Fruit fly (Drosophila melanogaster): ENCODE data around the gene gl.

Gene gl

DNA sequence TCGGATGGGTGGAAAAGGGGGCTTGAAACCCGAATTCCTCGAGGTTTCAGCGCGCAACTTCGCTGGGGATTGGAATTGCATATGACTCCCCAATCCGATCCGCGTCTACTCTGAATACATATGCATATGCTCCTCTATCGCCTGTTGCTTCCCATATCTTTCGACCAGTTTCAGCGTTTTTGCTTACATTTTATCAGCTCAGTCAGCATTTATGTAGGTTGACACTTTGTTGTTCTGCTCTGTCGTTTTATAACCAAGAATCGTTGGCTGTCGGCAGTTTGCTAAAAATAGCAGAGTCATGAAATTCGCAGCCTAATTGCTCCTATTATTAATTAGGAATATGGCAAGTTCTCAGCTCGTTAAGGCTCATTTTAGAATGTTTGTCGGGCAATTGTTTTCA is 23.2 kb upstream of the gl start:
- TF ChIP-seq Sin3A (optimal IDR thresholded peaks at IDR 0.05) (no peak), ttk (optimal IDR thresholded peaks at IDR 0.05) (no peak), h (optimal IDR thresholded peaks at IDR 0.05) (no peak), Myc (optimal IDR thresholded peaks at IDR 0.05) (no peak), psq (optimal IDR thresholded peaks at IDR 0.05) (no peak), insv (optimal IDR thresholded peaks at IDR 0.05) (no peak)

DNA sequence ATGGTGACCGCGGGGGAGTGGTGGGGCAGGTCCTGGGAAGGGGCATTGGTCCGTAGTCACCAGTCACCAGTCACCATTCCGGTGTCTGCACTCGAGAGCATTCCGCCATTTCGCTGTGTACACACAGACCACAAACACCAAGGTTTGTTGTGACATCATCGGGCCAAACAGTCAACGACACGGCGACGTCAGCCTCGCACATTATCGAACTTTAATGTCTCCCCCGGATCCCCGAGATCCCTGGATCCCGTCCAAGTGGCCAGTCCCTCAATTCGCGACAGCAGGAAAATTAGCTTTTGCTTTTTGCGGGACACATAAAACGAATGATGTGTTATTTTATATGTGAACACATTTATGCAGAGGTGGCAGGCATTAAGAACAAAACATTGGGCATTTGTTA is 22.3 kb upstream of the gl start:
- TF ChIP-seq insv (optimal IDR thresholded peaks at IDR 0.05), result no peak
- no peak for TF ChIP-seq Sin3A (optimal IDR thresholded peaks at IDR 0.05)
- TF ChIP-seq h (optimal IDR thresholded peaks at IDR 0.05), result no peak
- no peak for TF ChIP-seq Myc (optimal IDR thresholded peaks at IDR 0.05)
- no peak for TF ChIP-seq psq (optimal IDR thresholded peaks at IDR 0.05)
- no peak for TF ChIP-seq ttk (optimal IDR thresholded peaks at IDR 0.05)

DNA sequence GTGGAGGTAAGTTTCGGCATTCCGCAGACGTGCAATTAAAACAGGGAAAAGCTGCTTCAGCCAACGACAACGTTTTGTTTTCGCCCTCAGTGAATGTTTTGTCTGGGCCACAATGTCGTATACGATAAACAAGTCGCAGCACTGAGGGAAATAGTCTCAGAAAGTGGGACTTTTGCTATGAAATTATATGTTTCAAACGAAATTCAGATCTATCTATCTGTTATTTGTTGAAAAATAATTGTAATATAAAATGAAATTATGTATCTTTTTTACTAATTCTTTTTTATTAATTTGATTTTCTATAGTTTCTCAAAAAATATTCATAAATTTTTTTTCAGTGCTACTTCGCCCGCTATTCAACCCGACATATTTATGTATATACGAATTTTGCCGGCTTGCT is 20.9 kb upstream of the gl start:
- TF ChIP-seq psq (optimal IDR thresholded peaks at IDR 0.05) (no peak), ttk (optimal IDR thresholded peaks at IDR 0.05) (no peak), h (optimal IDR thresholded peaks at IDR 0.05) (no peak), Sin3A (optimal IDR thresholded peaks at IDR 0.05) (no peak), insv (optimal IDR thresholded peaks at IDR 0.05) (no peak), Myc (optimal IDR thresholded peaks at IDR 0.05) (no peak)

DNA sequence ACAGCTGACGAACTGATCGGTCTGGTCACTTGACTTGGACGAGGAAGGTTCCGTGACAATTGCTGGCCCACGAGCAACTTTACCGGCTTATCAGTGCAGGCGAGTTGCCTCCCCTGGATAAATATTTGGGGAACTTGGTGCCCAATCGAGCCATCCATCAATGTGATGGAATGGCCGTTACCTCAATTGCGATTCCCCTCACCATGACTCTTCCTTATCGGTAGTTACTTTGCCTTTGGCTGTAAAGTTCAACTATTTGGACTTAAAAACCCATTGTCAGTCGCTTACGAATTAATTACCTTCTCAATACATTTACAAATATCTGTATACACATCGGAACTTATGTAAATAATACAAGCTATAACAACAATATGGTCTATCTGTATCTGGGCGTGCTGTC is 17.3 kb upstream of the gl start, which contains the start of gene Vha100-4:
Gene Vha100-4, minus strand, starts transcription at position 16 of the 400 bp plus-strand sequence.
- TF ChIP-seq Myc (optimal IDR thresholded peaks at IDR 0.05) (no peak), insv (optimal IDR thresholded peaks at IDR 0.05) (no peak), Sin3A (optimal IDR thresholded peaks at IDR 0.05) (no peak), psq (optimal IDR thresholded peaks at IDR 0.05) (no peak), ttk (optimal IDR thresholded peaks at IDR 0.05) (no peak), h (optimal IDR thresholded peaks at IDR 0.05) (no peak)

DNA sequence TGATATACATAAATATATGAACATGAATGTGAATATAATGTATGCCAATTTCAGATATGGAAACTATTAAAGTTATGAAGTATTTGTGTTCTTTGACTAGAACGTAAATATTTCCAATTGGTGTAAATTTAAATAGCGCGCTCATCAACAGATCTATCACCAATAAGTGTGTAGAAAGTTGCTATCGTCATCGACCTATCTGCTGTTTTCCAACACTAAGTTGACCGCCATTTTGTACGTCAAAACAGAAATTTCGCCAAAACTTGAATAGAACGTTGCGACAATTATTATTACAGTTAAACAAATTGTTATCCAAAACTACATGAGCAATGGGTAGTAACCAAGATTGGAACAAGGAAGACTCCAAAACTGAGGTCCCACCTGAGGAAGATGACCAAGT is 13.1 kb upstream of the gl start, which contains the start of gene cona:
Gene cona, plus strand, starts transcription at position 236 of the 400 bp plus-strand sequence.
- TF ChIP-seq h (optimal IDR thresholded peaks at IDR 0.05) (no peak), ttk (optimal IDR thresholded peaks at IDR 0.05) (no peak), Myc (optimal IDR thresholded peaks at IDR 0.05) (no peak), Sin3A (optimal IDR thresholded peaks at IDR 0.05) (no peak), insv (optimal IDR thresholded peaks at IDR 0.05) (no peak), psq (optimal IDR thresholded peaks at IDR 0.05) (no peak)

DNA sequence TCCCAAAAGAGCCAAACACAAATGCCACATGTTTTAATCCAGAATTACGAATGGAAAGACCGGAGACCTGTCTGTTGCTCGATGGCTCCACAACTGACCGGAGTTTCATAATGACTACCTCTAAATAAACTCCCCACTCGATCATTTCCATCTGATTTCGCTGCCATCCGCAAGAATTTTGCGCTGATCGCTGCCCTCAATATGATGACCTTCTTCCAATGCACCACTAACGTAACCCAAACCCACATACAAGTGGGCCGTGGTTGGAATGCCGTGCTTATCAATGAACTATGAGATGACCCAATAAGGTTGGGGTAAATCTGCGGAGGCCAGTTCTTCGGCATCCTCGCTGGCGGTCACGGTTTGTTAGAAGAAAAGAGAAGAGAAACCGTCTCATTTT is 12.4 kb upstream of the gl start, which contains the start of gene CG14309:
Gene CG14309, minus strand, starts transcription at position 101 of the 400 bp plus-strand sequence.
- TF ChIP-seq psq (optimal IDR thresholded peaks at IDR 0.05) (no peak), Sin3A (optimal IDR thresholded peaks at IDR 0.05) (no peak), Myc (optimal IDR thresholded peaks at IDR 0.05) (no peak), ttk (optimal IDR thresholded peaks at IDR 0.05) (no peak), insv (optimal IDR thresholded peaks at IDR 0.05) (no peak), h (optimal IDR thresholded peaks at IDR 0.05) (no peak)

DNA sequence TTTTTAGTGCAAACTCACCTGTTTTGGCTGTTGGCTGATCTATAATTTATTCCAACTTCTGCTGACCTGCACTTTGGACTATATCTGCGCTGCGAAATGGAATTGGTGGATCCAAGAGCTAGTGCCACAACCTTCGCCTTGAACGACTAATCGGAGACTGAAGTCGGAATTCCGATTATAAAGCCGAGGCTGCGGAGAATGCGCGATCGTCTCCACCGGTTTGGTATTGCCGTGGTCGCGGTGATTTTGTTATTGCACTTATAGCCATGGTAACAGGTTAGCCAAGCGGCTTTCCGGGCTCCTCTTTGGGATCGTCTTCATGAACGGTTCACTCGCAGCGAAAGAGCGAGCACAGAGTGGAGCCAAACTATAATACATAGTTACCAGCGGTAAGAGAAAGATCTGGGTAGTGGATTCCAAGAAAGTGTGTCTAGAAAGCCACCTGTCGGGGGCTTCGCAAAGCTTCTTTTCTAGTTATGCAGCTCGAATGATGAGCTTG is 8.5 kb upstream of the gl start, which contains the start of gene CG7675:
Gene CG7675, minus strand, starts transcription at position 165 of the 499 bp plus-strand sequence.
- TF ChIP-seq ttk (optimal IDR thresholded peaks at IDR 0.05) (no peak), Sin3A (optimal IDR thresholded peaks at IDR 0.05) (no peak), Myc (optimal IDR thresholded peaks at IDR 0.05) (no peak), insv (optimal IDR thresholded peaks at IDR 0.05) (no peak), psq (optimal IDR thresholded peaks at IDR 0.05) (no peak), h (optimal IDR thresholded peaks at IDR 0.05) (no peak)

DNA sequence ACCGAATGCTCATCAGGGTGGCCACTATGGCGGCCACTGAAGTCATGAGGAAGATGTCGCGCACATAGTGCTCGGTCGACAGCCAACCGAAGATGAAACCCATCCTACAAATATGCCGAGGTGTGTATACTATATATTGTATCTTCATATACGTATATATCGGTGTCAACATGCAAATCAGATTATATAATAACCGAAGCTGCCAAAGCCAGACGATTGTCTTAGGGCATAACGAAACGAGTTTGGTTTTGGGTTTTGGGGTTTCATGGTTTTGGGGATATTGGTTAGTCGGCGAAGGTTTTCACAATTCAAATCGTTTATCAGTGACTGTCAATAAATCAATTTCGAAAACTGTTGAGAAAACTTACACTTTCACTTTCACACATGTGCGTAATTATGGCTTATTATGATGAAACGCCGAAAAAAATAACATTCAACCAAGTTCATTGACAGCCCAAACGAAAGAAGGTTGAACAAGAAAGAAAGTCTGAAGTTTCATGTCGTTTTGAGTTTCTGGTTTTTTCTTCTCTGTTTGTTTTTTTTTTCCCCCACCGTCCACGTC is 7.8 kb upstream of the gl start:
- TF ChIP-seq psq (optimal IDR thresholded peaks at IDR 0.05) (no peak), h (optimal IDR thresholded peaks at IDR 0.05) (no peak), ttk (optimal IDR thresholded peaks at IDR 0.05) (no peak), Myc (optimal IDR thresholded peaks at IDR 0.05) (no peak), insv (optimal IDR thresholded peaks at IDR 0.05) (no peak), Sin3A (optimal IDR thresholded peaks at IDR 0.05) (no peak)

DNA sequence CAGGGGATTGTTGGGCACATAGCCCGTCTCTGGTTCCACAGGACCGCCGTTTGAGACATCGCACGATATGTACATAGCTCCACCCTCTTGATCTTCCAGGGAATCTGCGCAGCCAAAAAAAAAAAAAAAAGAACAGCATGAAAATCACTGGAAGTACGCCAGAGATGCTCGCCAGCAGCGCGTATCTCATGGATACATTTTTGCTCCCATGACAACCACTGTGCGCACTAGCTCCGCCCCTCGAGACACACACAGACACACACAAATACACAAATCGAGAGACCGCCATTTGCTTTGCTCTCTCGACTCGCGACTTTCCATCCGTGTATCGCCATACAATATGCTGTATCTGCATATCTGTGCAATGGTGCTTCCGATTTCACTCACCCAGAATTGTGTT is 1.2 kb downstream of the gl start:
- TF ChIP-seq Myc (optimal IDR thresholded peaks at IDR 0.05), result no peak
- no peak for TF ChIP-seq h (optimal IDR thresholded peaks at IDR 0.05)
- no peak for TF ChIP-seq insv (optimal IDR thresholded peaks at IDR 0.05)
- no peak for TF ChIP-seq ttk (optimal IDR thresholded peaks at IDR 0.05)

DNA sequence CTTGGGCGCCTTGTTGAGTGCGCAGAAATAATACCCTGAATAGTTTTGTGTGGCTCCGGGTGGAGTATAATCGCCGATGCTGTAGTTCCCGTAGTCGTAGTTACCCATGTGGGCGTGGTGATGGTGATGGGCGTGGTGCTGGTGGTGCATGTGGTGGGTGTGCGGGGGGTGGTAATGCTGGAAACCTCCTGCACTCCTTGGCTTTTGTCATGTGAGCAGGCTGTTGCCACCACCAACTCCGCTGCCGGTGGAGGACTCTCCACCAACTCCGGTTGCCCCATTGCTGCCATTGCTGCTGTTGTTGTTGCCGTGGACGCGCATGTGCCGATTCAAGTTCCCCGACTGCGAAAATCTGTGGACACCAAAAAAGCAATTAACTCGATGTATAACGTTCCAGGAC is 3.9 kb downstream of the gl start:
- TF ChIP-seq ttk (optimal IDR thresholded peaks at IDR 0.05) (no peak), Myc (optimal IDR thresholded peaks at IDR 0.05) (no peak), psq (optimal IDR thresholded peaks at IDR 0.05) (no peak), h (optimal IDR thresholded peaks at IDR 0.05) (no peak), Sin3A (optimal IDR thresholded peaks at IDR 0.05) (no peak), insv (optimal IDR thresholded peaks at IDR 0.05) (no peak)

DNA sequence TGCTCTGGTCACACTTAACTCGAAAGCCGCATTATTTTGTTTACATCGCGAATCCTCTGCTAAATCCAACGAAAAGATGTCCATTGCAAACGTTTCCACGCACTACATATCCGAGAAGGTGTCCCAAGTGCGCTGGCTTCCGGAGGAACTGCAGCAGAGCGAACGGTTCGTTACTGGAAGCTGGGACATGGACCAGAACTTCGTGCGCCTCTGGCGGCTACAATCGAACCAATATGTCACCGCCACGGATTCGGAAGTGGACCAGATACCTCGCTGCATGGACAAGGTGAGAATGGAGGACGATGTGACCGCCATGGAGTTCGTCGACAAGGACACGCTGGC is 5.9 kb downstream of the gl start:
- TF ChIP-seq Myc (optimal IDR thresholded peaks at IDR 0.05), result no peak
- TF ChIP-seq Sin3A (optimal IDR thresholded peaks at IDR 0.05), result no peak
- no peak for TF ChIP-seq insv (optimal IDR thresholded peaks at IDR 0.05)
- TF ChIP-seq psq (optimal IDR thresholded peaks at IDR 0.05), result no peak
- no peak for TF ChIP-seq h (optimal IDR thresholded peaks at IDR 0.05)
- TF ChIP-seq ttk (optimal IDR thresholded peaks at IDR 0.05), result no peak

DNA sequence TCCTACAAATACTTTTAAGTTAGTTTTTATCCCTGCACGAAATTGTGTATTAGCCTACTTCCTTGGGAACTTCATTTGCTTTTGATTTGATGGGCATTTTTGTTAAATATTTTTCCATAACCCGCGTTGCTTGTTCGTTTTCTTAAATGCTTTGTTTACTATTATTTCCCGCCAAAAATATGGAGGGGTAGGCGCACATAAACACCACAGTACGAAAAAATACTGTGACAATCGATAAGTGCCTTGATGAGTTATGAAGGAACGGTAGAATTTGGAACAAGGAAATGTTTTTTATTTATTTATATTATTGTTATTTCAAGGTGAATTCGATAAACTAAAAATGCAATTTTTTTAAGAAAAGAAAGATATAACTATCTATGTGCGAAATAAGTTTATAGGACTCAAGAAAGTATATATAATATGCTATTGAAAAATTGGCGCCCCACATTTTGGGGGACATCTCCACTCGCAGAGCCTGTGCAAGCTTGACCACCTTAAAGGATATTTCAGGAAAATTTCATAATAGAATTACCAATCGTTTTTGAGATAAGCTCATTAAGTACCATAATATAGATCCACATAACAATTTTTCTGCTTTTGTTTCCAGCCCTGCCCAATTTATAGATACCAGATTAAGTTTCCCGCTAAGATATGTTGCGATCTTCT is 6.4 kb downstream of the gl start, which contains the start of the genes WRNexo and Nup43:
Gene WRNexo, minus strand, starts transcription at position 185 of the 666 bp plus-strand sequence.
Gene Nup43, plus strand, starts transcription at position 661 of the 666 bp plus-strand sequence.
- TF ChIP-seq ttk (optimal IDR thresholded peaks at IDR 0.05), result no peak

All from Kc167 (cell line).